Worm (Caenorhabditis elegans) whole organism, L3 larva: ENCODE measurements around the gene mdt-26.

Experiments
- R02D3.7 ChIP-seq: fragments of 150-350 bp; optimal IDR thresholded peaks from 2 replicates; lab custom pipeline; 2014; ENCODE audit warnings: missing biosample characterization, missing genetic modification characterization
- ZK546.5 ChIP-seq: sonication (generic microtip); optimal IDR thresholded peaks from 2 replicates; lab custom pipeline; 2017; ENCODE audit warnings: missing biosample characterization, missing genetic modification characterization
- aly-2 ChIP-seq: fragments of 150-350 bp; optimal IDR thresholded peaks from 2 replicates; lab custom pipeline; 2014; ENCODE audit warnings: missing biosample characterization, missing genetic modification characterization
- ama-1 ChIP-seq: fragments of 150-350 bp; optimal IDR thresholded peaks from 2 replicates; lab custom pipeline; 2018
- ceh-16 ChIP-seq: sonication (generic microtip); optimal IDR thresholded peaks from 2 replicates; lab custom pipeline; 2017; ENCODE audit warnings: missing biosample characterization, missing genetic modification characterization
- ceh-28 ChIP-seq: fragments of 150-350 bp; optimal IDR thresholded peaks from 2 replicates; lab custom pipeline; 2014; ENCODE audit warnings: missing biosample characterization, missing genetic modification reagents, missing genetic modification characterization
- ceh-82 ChIP-seq: fragments of 150-350 bp; optimal IDR thresholded peaks from 2 replicates; lab custom pipeline; 2014; ENCODE audit warnings: missing biosample characterization, missing genetic modification characterization
- ceh-9 ChIP-seq: sonication (generic microtip); optimal IDR thresholded peaks from 2 replicates; lab custom pipeline; 2018; ENCODE audit warnings: missing biosample characterization, missing genetic modification characterization
- daf-12 ChIP-seq: fragments of 150-350 bp; optimal IDR thresholded peaks from 2 replicates; lab custom pipeline; 2014; ENCODE audit warnings: missing biosample characterization, missing genetic modification reagents, missing genetic modification characterization
- egl-27 ChIP-seq: sonication (generic microtip); optimal IDR thresholded peaks from 4 replicates; lab custom pipeline; 2017; ENCODE audit warnings: missing biosample characterization, missing genetic modification reagents, missing genetic modification characterization
- egl-5 ChIP-seq: fragments of 150-350 bp; optimal IDR thresholded peaks from 2 replicates; lab custom pipeline; 2017; ENCODE audit warnings: missing biosample characterization, missing genetic modification reagents, missing genetic modification characterization, inconsistent platforms
- elt-1 ChIP-seq: fragments of 150-350 bp; optimal IDR thresholded peaks from 2 replicates; lab custom pipeline; 2014; ENCODE audit warnings: missing biosample characterization, missing genetic modification characterization
- elt-2 ChIP-seq: sonication (generic microtip); optimal IDR thresholded peaks from 2 replicates; lab custom pipeline; 2016; ENCODE audit warnings: missing genetic modification reagents, mild to moderate bottlenecking, missing genetic modification characterization, missing compliant biosample characterization
- elt-3 ChIP-seq, 3 experiments: fragments of 150-350 bp in 1 of 3; sonication (generic microtip) in 2 of 3; optimal IDR thresholded peaks; 2 replicates in 2 of 3; 4 replicates in 1 of 3; lab custom pipeline; 2014 to 2017; ENCODE audit warnings: missing biosample characterization in 3 of 3, missing genetic modification characterization in 3 of 3
- eor-1 ChIP-seq, 2 experiments: fragments of 150-350 bp; optimal IDR thresholded peaks; 2 replicates each; lab custom pipeline; 2014 to 2018; ENCODE audit warnings: missing biosample characterization in 2 of 2, missing genetic modification characterization in 2 of 2
- fkh-10 ChIP-seq: sonication (generic microtip); optimal IDR thresholded peaks from 2 replicates; lab custom pipeline; 2017; ENCODE audit warnings: missing biosample characterization, missing genetic modification reagents, missing genetic modification characterization
- fkh-2 ChIP-seq: fragments of 150-350 bp; optimal IDR thresholded peaks from 2 replicates; lab custom pipeline; 2014; ENCODE audit warnings: missing biosample characterization, missing genetic modification reagents, missing genetic modification characterization
- fos-1 ChIP-seq: fragments of 150-350 bp; optimal IDR thresholded peaks from 2 replicates; lab custom pipeline; 2014; ENCODE audit warnings: missing biosample characterization, missing genetic modification characterization
- hmg-11 ChIP-seq: sonication (generic microtip); optimal IDR thresholded peaks from 2 replicates; lab custom pipeline; 2016; ENCODE audit warnings: missing genetic modification characterization, missing compliant biosample characterization
- jun-1 ChIP-seq: fragments of 150-350 bp; optimal IDR thresholded peaks from 2 replicates; lab custom pipeline; 2014; ENCODE audit warnings: missing biosample characterization, missing genetic modification reagents, missing genetic modification characterization
- lin-15B ChIP-seq: fragments of 150-350 bp; optimal IDR thresholded peaks from 2 replicates; lab custom pipeline; 2014; ENCODE audit warnings: missing biosample characterization, missing genetic modification characterization
- lin-39 ChIP-seq: fragments of 150-350 bp; optimal IDR thresholded peaks from 2 replicates; lab custom pipeline; 2018; ENCODE audit warnings: missing biosample characterization, missing genetic modification reagents, missing genetic modification characterization
- lsy-12 ChIP-seq: sonication (generic microtip); optimal IDR thresholded peaks from 2 replicates; lab custom pipeline; 2016; ENCODE audit warnings: mild to moderate bottlenecking, missing genetic modification characterization, missing compliant biosample characterization
- mdl-1 ChIP-seq: fragments of 150-350 bp; optimal IDR thresholded peaks from 2 replicates; lab custom pipeline; 2014; ENCODE audit warnings: missing biosample characterization, missing genetic modification characterization
- mml-1 ChIP-seq: fragments of 150-350 bp; sonication (generic microtip); optimal IDR thresholded peaks from 3 replicates; lab custom pipeline; 2014; ENCODE audit warnings: missing biosample characterization, missing genetic modification characterization
- nfya-1 ChIP-seq: sonication (generic microtip); optimal IDR thresholded peaks from 2 replicates; lab custom pipeline; 2017; ENCODE audit warnings: missing genetic modification characterization, mild to moderate bottlenecking, missing compliant biosample characterization, antibody characterized with exemption, moderate library complexity; ENCODE audit not compliant: insufficient read depth
- nhr-11 ChIP-seq: fragments of 150-350 bp; optimal IDR thresholded peaks from 2 replicates; lab custom pipeline; 2014; ENCODE audit warnings: missing biosample characterization, missing genetic modification characterization
- nhr-12 ChIP-seq: fragments of 150-350 bp; optimal IDR thresholded peaks from 2 replicates; lab custom pipeline; 2014; ENCODE audit warnings: missing biosample characterization, missing genetic modification characterization
- nhr-23 ChIP-seq: fragments of 150-350 bp; optimal IDR thresholded peaks from 2 replicates; lab custom pipeline; 2014; ENCODE audit warnings: missing biosample characterization, missing genetic modification reagents, missing genetic modification characterization
- nhr-237 ChIP-seq: fragments of 150-350 bp; optimal IDR thresholded peaks from 2 replicates; lab custom pipeline; 2014; ENCODE audit warnings: missing biosample characterization, missing genetic modification characterization
- nhr-25 ChIP-seq: sonication (generic microtip); optimal IDR thresholded peaks from 2 replicates; lab custom pipeline; 2017; ENCODE audit warnings: missing biosample characterization, missing genetic modification characterization
- nhr-28 ChIP-seq: fragments of 150-350 bp; optimal IDR thresholded peaks from 2 replicates; lab custom pipeline; 2014; ENCODE audit warnings: missing biosample characterization, missing genetic modification characterization
- nhr-43 ChIP-seq: sonication (generic microtip); optimal IDR thresholded peaks from 2 replicates; lab custom pipeline; 2016; ENCODE audit warnings: mild to moderate bottlenecking, missing genetic modification characterization, missing compliant biosample characterization; ENCODE audit not compliant: poor library complexity, severe bottlenecking
- nhr-67 ChIP-seq: fragments of 150-350 bp; optimal IDR thresholded peaks from 2 replicates; lab custom pipeline; 2014; ENCODE audit warnings: missing biosample characterization, missing genetic modification characterization
- nhr-76 ChIP-seq: fragments of 150-350 bp; sonication (generic microtip); optimal IDR thresholded peaks from 5 replicates; lab custom pipeline; 2014; ENCODE audit warnings: missing biosample characterization, missing genetic modification characterization
- nhr-77 ChIP-seq: fragments of 150-350 bp; optimal IDR thresholded peaks from 2 replicates; lab custom pipeline; 2014; ENCODE audit warnings: missing biosample characterization, missing genetic modification characterization
- pha-4 ChIP-seq: fragments of 150-350 bp; optimal IDR thresholded peaks from 2 replicates; lab custom pipeline; 2014; ENCODE audit warnings: missing biosample characterization, missing genetic modification reagents, missing genetic modification characterization
- pqm-1 ChIP-seq: fragments of 150-350 bp; optimal IDR thresholded peaks from 2 replicates; lab custom pipeline; 2017; ENCODE audit warnings: missing biosample characterization, missing genetic modification characterization, inconsistent platforms
- sea-2 ChIP-seq: fragments of 150-350 bp; sonication (generic microtip); optimal IDR thresholded peaks from 4 replicates; lab custom pipeline; 2014; ENCODE audit warnings: missing biosample characterization, missing genetic modification reagents, missing genetic modification characterization
- skn-1 ChIP-seq: fragments of 150-350 bp; optimal IDR thresholded peaks from 2 replicates; lab custom pipeline; 2014; ENCODE audit warnings: missing biosample characterization, missing genetic modification characterization
- snpc-4 ChIP-seq: fragments of 150-350 bp; optimal IDR thresholded peaks from 2 replicates; lab custom pipeline; 2014; ENCODE audit warnings: missing biosample characterization, missing genetic modification characterization
- tbx-2 ChIP-seq: sonication (generic microtip); optimal IDR thresholded peaks from 2 replicates; lab custom pipeline; 2016; ENCODE audit warnings: mild to moderate bottlenecking, missing genetic modification characterization, missing compliant biosample characterization
- unc-39 ChIP-seq: sonication (generic microtip); optimal IDR thresholded peaks from 4 replicates; lab custom pipeline; 2017; ENCODE audit warnings: missing biosample characterization, missing genetic modification characterization
- unc-62 ChIP-seq: fragments of 150-350 bp; sonication (generic microtip); optimal IDR thresholded peaks from 4 replicates; lab custom pipeline; 2014; ENCODE audit warnings: missing biosample characterization, missing genetic modification reagents, missing genetic modification characterization
- zag-1 ChIP-seq: fragments of 150-350 bp; optimal IDR thresholded peaks from 2 replicates; lab custom pipeline; 2014; ENCODE audit warnings: missing biosample characterization, missing genetic modification characterization
- ztf-11 ChIP-seq: fragments of 150-350 bp; optimal IDR thresholded peaks from 2 replicates; lab custom pipeline; 2014; ENCODE audit warnings: missing biosample characterization, missing genetic modification characterization
- ztf-4 ChIP-seq: fragments of 150-350 bp; optimal IDR thresholded peaks from 2 replicates; lab custom pipeline; 2014; ENCODE audit warnings: missing biosample characterization, missing genetic modification characterization

Gene mdt-26

ce11 chrII:5660155-5660554 lies 826 bp upstream of the mdt-26 start:
- no peak for TF ChIP-seq ceh-16 (tag; lab: Kevin White, UChicago)
- TF ChIP-seq nhr-25 (tag; lab: Kevin White, UChicago), result no peak
- TF ChIP-seq nhr-43, result no peak
- TF ChIP-seq nhr-23 (tag; lab: Kevin White, UChicago), result no peak
- no peak for TF ChIP-seq egl-27
- no peak for TF ChIP-seq hmg-11

ce11 chrII:5661735-5662177 lies 775 bp downstream of the mdt-26 start:
- TF ChIP-seq ZK546.5 (tag; lab: Kevin White, UChicago) (no peak), unc-62 (GFP tag; lab: Kevin White, UChicago) (peak; percentile 82), tbx-2 (tag; lab: Kevin White, UChicago) (peak; percentile 82), mdl-1 (tag; lab: Kevin White, UChicago) (peak; percentile 67), unc-39 (tag; lab: Kevin White, UChicago) (no peak), nhr-11 (peak; percentile 20), fkh-10 (GFP tag; lab: Kevin White, UChicago) (peak; percentile 71), nhr-23 (tag; lab: Kevin White, UChicago) (peak; percentile 64), egl-5 (peak; percentile 96), pha-4 (peak; percentile 72), lin-15B (tag; lab: Kevin White, UChicago) (peak; percentile 69), ceh-16 (tag; lab: Kevin White, UChicago) (peak; percentile 6), nhr-76 (tag; lab: Kevin White, UChicago) (peak; percentile 42), elt-1 (peak; percentile 11), nhr-77 (no peak), fos-1 (tag; lab: Kevin White, UChicago) (no peak), R02D3.7 (peak; percentile 65), hmg-11 (peak; percentile 89), elt-2 (peak; percentile 84), daf-12 (tag; lab: Kevin White, UChicago) (no peak), sea-2 (GFP tag; lab: Kevin White, UChicago) (peak; percentile 46), ceh-28 (tag; lab: Kevin White, UChicago) (peak; percentile 86), egl-27 (no peak), jun-1 (peak; percentile 55), fkh-2 (tag; lab: Kevin White, UChicago) (peak; percentile 13), ceh-9 (no peak), nfya-1 (tag; lab: Kevin White, UChicago) (peak; percentile 99), nhr-12 (tag; lab: Kevin White, UChicago) (no peak), aly-2 (tag; lab: Kevin White, UChicago) (no peak), nhr-28 (no peak), lin-39 (tag; lab: Kevin White, UChicago) (peak; percentile 86), lsy-12 (peak; percentile 92), ceh-82 (peak; percentile 64), zag-1 (tag; lab: Kevin White, UChicago) (peak; percentile 48), nhr-67 (peak; percentile 47), nhr-237 (tag; lab: Kevin White, UChicago) (no peak), ama-1 (lab: Kevin White, UChicago) (peak; percentile 100), ztf-11 (peak; percentile 51), elt-3 (tag; optimal IDR thresholded peaks at IDR 0.05; lab: Kevin White, UChicago) (peak in 1 of 3 experiments; percentile 82), mml-1 (tag; lab: Kevin White, UChicago) (no peak), skn-1 (tag; lab: Kevin White, UChicago) (peak; percentile 53), pqm-1 (tag; lab: Kevin White, UChicago) (peak; percentile 46), ztf-4 (peak; percentile 86), snpc-4 (tag; lab: Kevin White, UChicago) (peak; percentile 50), nhr-25 (tag; lab: Kevin White, UChicago) (peak; percentile 94), nhr-43 (peak; percentile 75), eor-1 (tag; optimal IDR thresholded peaks at IDR 0.05; lab: Kevin White, UChicago) (no peak)
